Fruit fly (Drosophila melanogaster): Measurements from ENCODE around the gene Drice.
A peak's percentile ranks its signal among the peaks of the same experiment; 100 is the strongest.

The Drice gene

DNA sequence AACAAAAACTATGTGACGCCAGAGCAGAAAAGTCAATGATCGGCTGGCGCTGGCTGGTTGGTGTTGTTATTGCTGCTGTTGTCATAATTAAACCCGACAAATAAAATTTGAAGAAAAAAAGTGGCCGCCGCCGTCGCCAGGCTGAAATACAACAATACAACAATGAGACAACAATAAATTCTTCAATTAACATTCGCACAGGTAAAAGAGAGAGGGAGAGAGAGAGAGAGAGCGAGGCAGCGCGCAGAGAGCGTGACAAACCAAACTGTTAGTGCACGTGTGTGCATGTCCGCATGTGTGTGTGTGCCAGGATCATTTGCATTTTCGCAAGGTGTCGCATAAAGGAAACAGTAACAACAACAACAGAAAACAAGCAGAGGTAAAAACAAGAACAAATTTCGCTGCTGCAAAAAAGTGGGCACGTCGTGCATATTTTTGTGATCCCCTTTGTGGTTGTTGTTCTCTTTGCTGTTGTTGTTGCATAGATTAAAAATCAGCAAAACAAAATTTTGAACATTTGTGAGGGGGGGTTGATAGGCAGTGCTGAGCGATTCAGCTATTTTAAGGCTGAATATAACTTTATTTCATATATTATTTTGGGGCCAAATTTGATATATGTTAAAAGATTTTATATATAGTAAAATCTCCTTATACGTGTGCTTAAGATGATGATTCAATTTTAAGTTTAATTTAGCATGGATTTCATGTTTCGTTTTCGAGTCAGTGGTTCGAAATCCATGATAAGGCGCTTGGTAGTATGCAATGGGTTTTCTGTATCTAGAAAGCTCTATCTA is 35.0 kb upstream of the Drice start:
- no peak for TF ChIP-seq ttk (optimal IDR thresholded peaks at IDR 0.05)
- TF ChIP-seq psq (optimal IDR thresholded peaks at IDR 0.05), result no peak
- no peak for TF ChIP-seq Sin3A (optimal IDR thresholded peaks at IDR 0.05)
- TF ChIP-seq Myc (optimal IDR thresholded peaks at IDR 0.05), result no peak
- no peak for TF ChIP-seq h (optimal IDR thresholded peaks at IDR 0.05)
- no peak for TF ChIP-seq insv (optimal IDR thresholded peaks at IDR 0.05)

DNA sequence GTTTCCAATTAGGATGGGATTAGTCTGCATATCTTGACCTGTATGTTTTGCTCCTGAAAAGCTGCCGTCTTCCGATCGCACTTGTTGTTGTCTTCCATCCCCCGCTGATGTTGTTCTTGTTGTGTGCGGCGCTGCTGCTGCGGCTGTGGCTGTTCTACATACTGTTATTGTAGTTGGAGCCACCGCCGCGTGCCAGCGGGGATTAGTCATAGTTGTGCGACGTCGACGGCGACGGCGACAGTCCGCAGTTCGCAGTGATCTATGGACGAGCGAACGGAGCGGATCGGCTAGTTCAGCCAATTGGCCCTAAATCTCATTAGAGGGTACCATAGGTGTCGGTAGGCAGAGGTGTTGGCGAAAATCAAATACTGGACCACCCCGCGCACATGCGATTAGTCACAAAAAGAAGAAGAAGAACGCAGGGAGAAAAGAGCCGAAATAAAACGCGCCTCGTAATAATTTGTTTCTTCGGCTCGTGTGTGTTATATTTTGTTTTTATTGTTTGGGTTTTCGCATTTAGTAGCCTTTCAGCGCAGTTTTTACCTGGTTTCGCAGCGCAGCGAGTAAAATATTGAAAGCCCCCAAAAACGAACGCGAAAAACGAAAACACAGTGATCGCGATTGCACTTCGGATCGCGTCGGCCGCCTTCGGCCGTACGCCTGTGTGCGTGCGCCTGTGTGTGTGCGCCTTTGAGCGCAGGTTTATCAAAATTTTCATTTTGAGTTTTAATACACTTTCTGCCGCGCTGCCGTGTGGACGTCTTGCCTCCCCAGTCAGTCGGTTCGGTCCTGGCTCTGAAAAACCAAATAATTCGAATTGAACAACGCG is 34.0 kb upstream of the Drice start, which contains the start of gene kay:
kay (plus strand) TSS at position 729 of the 829 bp plus-strand sequence.
- TF ChIP-seq ttk (optimal IDR thresholded peaks at IDR 0.05) (no peak), Sin3A (optimal IDR thresholded peaks at IDR 0.05) (no peak), Myc (optimal IDR thresholded peaks at IDR 0.05) (no peak), insv (optimal IDR thresholded peaks at IDR 0.05) (no peak), psq (optimal IDR thresholded peaks at IDR 0.05) (no peak), h (optimal IDR thresholded peaks at IDR 0.05) (no peak)

DNA sequence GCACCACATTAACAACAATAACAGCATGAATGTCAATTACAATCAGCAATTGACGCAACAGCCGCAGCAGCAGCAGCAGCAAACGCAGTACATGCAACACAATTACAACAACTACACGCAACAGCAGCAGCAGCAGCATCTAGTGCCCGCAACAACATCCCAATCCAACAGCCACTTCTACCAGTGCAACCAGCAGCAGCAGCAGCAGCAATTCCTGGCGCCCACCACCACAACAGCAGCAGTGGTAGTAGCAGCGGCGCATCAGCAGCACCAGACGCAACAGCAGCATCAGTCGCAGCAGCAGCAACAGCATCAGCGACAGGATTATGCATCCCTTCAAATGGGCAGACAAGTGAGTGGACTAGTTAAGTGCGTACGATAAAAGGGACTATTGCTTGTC is 32.2 kb upstream of the Drice start:
- no peak for TF ChIP-seq ttk (optimal IDR thresholded peaks at IDR 0.05)
- no peak for TF ChIP-seq h (optimal IDR thresholded peaks at IDR 0.05)
- no peak for TF ChIP-seq insv (optimal IDR thresholded peaks at IDR 0.05)
- no peak for TF ChIP-seq Myc (optimal IDR thresholded peaks at IDR 0.05)
- no peak for TF ChIP-seq psq (optimal IDR thresholded peaks at IDR 0.05)
- no peak for TF ChIP-seq Sin3A (optimal IDR thresholded peaks at IDR 0.05)

DNA sequence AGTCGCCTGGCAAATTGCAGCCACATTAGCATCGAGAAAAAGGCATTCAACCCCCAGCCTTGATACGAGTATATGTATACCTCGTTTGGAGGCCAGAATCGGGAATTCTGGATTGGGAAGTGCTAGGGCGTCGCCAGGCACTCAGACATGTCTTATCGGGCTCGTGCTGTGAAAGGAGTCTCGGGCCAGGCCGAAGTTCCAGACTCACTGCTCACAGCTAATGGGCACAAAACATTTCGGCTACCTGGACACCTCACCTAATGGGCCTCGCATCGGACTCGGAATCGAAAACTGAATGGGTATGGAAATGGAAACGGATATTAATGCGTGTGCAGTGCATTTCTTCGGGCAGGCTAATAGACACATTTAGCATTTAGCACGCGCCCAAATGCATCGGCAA is 28.5 kb upstream of the Drice start:
- TF ChIP-seq insv (optimal IDR thresholded peaks at IDR 0.05), result no peak
- TF ChIP-seq Sin3A (optimal IDR thresholded peaks at IDR 0.05), result no peak
- no peak for TF ChIP-seq psq (optimal IDR thresholded peaks at IDR 0.05)
- TF ChIP-seq Myc (optimal IDR thresholded peaks at IDR 0.05), result no peak
- TF ChIP-seq ttk (optimal IDR thresholded peaks at IDR 0.05), result no peak
- no peak for TF ChIP-seq h (optimal IDR thresholded peaks at IDR 0.05)

DNA sequence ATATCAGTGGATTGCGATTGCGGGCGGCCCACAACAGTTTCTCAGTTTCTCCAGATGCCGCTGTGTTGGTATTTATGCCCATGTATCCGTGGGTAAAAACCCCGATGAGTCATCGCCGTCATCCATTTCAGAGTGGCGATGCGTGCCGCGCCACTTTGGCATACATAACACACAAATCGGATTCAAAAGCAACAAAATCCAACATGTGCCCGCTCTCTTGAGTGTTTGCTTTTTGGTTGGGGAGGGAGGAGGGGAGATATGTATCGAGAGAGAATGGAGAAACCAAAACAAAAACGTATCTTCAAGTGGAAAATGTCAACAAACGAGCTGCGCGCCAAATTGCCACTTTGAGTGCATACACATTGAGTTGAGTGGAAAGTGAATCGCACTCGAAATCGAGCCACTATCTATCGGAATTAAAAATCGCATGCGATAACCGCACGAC is 27.8 kb upstream of the Drice start:
- no peak for TF ChIP-seq Sin3A (optimal IDR thresholded peaks at IDR 0.05)
- no peak for TF ChIP-seq h (optimal IDR thresholded peaks at IDR 0.05)
- TF ChIP-seq insv (optimal IDR thresholded peaks at IDR 0.05), result no peak
- no peak for TF ChIP-seq psq (optimal IDR thresholded peaks at IDR 0.05)
- no peak for TF ChIP-seq ttk (optimal IDR thresholded peaks at IDR 0.05)
- no peak for TF ChIP-seq Myc (optimal IDR thresholded peaks at IDR 0.05)

DNA sequence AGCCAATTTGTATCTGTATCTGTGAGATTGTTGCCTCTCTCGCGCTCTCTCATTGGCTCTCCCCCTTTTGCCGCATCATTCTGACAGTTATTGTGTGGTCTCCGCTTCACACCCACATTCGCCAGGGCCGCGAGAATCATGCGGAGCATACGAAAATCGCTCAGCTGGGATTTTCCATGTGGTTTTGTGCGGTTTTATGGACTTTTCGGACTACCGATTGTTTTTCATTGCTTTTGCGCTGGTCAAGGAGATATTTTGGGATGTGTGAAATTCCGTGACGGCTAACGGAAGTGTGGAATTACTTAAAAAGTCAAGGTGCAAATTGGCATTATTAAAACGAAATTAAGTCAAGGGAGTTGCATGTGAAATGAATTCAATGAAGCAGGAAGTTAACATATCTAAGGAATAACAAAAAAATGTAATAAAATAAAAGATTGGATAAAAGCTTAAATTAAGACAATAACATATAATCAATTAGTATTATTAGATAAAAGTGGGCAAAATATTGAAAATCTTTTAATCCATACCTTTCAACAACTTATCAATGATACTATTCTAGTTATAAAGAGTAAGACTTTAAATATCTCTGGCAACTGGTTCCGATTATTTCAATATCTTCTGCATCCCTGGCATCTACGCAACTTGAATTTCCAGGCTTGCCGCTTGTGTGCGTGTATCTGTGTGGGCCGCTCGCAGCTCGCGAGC is 27.2 kb upstream of the Drice start:
- peak; percentile 99 for TF ChIP-seq psq (optimal IDR thresholded peaks at IDR 0.05)
- no peak for TF ChIP-seq Myc (optimal IDR thresholded peaks at IDR 0.05)

DNA sequence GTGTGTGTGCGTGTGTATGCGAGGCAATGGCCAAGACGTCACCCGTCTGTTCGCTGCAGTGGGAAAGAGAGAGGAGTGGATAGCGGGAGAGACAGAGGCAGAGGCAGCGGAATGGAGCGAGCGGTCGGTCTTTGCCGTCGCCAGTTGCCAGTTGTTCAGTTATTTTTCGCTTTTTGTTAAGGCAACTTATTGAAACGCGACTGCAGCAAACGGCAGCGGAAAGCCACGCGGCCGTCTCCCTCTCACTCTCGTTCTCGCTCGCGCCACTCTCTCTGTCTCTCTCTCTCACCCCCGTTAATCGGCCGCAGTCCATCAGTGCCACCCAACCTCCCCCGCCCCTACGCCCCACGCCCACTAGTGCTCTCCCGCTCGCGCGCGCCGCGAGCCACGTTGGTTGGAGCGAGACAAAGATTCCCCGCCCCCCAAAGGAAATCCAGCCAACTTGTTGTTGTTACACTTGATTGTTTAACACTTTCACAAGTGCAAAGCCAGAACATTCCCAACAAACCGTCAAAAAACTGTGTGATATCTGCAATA is 26.6 kb upstream of the Drice start:
- TF ChIP-seq ttk (optimal IDR thresholded peaks at IDR 0.05), result no peak
- TF ChIP-seq psq (optimal IDR thresholded peaks at IDR 0.05), result no peak
- TF ChIP-seq Myc (optimal IDR thresholded peaks at IDR 0.05), result no peak
- TF ChIP-seq h (optimal IDR thresholded peaks at IDR 0.05), result no peak
- no peak for TF ChIP-seq Sin3A (optimal IDR thresholded peaks at IDR 0.05)
- TF ChIP-seq insv (optimal IDR thresholded peaks at IDR 0.05), result no peak

DNA sequence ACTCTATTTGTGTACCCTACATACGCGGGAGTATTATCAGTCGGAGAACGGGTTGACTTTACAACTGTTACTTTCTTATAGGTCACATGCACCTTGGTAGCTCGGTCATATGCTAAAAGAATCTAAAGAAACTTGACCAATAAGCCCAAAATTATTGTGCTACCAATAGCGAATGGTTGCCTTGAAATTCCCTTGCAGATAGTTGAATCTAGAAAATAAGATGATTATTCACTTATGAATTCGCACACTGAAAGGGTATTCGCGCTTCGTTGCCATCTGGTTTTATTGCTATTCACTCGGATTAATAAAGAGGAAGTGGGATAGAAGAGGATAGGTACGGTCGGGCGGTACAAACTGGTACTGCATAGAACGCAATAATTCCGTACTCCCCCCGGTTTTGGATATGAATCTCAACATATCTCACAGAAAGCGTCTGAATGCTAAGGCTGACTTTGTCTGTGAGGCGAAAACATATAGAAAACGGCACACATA is 25.6 kb upstream of the Drice start:
- no peak for TF ChIP-seq Sin3A (optimal IDR thresholded peaks at IDR 0.05)
- TF ChIP-seq ttk (optimal IDR thresholded peaks at IDR 0.05), result no peak
- no peak for TF ChIP-seq insv (optimal IDR thresholded peaks at IDR 0.05)
- TF ChIP-seq psq (optimal IDR thresholded peaks at IDR 0.05), result peak; percentile 61
- TF ChIP-seq Myc (optimal IDR thresholded peaks at IDR 0.05), result no peak

DNA sequence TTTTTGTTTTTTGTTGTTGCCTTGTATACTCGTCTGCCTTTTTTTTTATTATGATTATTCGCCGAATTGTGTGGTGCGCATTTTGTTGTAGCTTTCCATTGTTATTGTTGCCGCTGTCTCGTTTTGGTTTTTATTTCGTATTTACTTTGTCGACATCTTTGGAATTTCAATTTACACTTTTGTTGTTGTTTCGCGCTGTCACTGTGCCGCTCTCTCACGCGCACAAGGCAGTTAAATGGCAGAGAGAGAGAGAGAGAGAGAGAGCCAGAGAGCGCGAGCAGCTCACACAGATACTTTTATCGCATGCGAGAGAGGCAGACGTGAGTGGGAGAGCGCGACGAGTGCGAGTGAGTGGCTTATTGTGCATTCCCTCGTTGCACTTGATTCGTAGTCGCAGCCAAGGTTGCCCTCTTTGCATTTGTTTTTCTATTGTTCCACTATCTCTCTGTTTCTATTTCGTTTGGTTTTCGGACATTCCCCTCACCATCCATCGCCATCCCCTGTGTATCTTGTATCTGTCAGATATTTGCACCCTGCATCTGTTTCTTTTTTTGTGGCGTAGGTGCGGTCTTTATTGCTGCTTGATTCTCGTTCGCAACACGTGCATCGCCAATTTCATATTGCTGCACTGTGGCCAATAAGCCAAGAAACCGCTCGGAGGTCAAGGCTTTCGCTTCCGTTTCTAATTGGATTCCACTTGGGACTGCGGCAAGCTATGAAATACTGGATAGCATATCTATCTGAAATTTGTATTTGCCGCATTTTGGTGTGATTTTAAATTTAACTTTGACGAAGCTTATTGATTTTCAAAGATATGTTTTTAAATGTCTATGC is 24.9 kb upstream of the Drice start:
- TF ChIP-seq psq (optimal IDR thresholded peaks at IDR 0.05) (no peak), Myc (optimal IDR thresholded peaks at IDR 0.05) (no peak), ttk (optimal IDR thresholded peaks at IDR 0.05) (no peak), Sin3A (optimal IDR thresholded peaks at IDR 0.05) (no peak), insv (optimal IDR thresholded peaks at IDR 0.05) (no peak), h (optimal IDR thresholded peaks at IDR 0.05) (no peak)

DNA sequence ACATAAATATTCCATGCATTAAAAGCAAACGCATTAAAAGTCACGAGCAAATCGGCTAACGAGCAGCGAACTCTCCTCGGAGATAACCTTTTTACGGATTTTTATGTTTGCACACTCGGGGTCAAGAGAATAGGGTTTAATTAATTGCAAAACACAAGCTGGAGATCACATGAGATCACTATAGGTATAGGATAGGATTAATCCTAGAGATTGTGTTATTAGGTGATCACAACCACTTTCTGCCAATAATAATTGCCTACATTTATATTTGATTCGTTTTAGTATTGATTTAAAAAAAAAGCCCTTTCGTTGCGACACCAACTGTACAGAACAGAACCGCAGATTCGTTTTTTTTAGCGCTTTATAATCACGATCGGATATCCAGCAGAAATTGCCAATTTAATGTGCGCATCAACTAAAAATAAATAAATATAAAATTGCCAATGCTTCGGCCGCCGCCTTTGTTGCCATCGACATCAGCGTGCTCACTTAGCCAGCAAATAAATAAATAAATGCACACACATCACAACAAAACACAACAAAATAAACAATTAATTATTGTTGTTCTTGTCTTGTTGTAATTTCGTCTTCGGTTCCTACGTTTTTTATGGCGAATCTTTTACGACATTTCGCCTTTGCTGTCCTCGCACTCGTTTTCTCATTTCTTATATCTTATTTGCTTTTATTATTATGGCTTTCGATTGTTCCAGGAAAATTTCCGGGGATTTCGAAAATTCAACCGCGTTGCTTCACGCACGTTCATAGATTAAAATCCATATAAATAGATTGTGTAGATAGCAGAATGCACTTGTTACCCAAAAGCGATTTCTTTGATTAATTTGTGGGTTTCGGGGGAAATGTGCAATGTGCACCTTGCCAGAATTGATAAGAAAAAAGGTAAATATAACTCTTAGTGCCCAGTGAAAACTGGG is 23.4 kb upstream of the Drice start:
- TF ChIP-seq Sin3A (optimal IDR thresholded peaks at IDR 0.05) (no peak), ttk (optimal IDR thresholded peaks at IDR 0.05) (no peak), insv (optimal IDR thresholded peaks at IDR 0.05) (no peak), h (optimal IDR thresholded peaks at IDR 0.05) (no peak), psq (optimal IDR thresholded peaks at IDR 0.05) (no peak), Myc (optimal IDR thresholded peaks at IDR 0.05) (no peak)
